Worm (Caenorhabditis elegans): ENCODE measurements around the gene F14D7.12.

DNA sequence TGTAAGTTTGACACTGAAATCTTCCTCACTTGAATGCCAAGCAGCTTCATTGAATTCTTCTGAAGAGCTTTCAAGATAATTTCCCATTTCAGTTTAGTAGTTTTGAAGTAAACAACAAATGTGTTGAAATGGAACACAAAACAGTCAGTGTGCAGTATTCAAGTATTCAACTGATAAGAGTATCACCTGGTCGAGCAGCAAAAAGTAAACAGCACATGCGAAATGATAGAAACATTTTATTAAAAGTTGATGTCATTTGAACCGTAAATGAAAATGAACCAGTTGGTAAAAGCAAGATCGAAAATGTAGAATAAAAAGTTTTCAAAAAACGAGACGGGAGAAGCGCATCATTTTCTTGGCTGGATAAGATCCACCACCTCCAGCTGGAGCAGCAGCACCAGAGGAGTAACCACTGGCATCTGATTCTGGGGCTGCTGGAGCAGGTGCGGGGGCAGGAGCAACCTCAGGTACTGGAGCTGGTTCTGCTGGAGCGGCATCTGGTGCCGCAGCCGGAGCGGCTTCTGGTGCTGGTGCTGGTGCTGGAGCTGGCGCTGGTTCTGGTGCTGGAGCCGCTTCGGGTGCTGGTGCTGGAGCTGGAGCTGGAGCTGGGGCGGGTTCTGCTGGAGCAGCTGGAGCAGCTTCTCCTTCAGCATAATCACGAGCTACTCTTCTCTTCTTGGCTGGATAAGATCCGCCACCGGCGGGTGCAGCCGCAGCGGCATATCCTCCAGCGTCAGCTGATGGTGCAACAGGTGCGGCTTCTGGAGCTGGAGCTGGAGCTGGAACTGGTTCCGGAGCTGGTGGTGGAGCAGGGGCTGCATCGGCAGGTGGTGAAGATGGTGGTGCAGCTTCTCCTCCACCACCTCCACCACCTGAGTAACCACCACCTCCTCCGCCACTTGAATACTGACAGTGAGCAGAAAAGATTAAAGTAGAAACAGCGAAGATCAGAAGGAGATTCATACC is 25.0 kb downstream of the F14D7.12 start, which contains the start of the genes F47B8.4 and F47B8.18:
- TF ChIP-seq pha-4 (tag; optimal IDR thresholded peaks at IDR 0.05) (no peak), fkh-10 (GFP tag; optimal IDR thresholded peaks at IDR 0.05) (no peak), ama-1 (optimal IDR thresholded peaks at IDR 0.05) (no peak), pros-1 (tag; optimal IDR thresholded peaks at IDR 0.05) (no peak), ceh-24 (tag; optimal IDR thresholded peaks at IDR 0.05) (no peak), mec-3 (tag; optimal IDR thresholded peaks at IDR 0.05; ENCODE audit: borderline replicate concordance) (no peak), ceh-45 (GFP tag; IDR thresholded peaks at IDR 0.05) (no peak), hlh-30 (tag; optimal IDR thresholded peaks at IDR 0.05; ENCODE audit: insufficient read depth) (no peak)

Measured in whole organism, late embryonic.